Fruit fly (Drosophila melanogaster): ENCODE data around the gene CG31697.
A peak's percentile ranks its signal among the peaks of the same experiment; 100 is the strongest.

CG31697 gene

dm6 chr2L:19489997-19490461, 45.2 kb upstream of the CG31697 start, which contains the start of the genes CG10194 and CG18094 (continued):
- TF ChIP-seq CG17568 (GFP tag; optimal IDR thresholded peaks at IDR 0.05) (no peak), phol (tag; optimal IDR thresholded peaks at IDR 0.05) (peak; percentile 38), CG13424 (tag; optimal IDR thresholded peaks at IDR 0.05) (peak; percentile 29), ase (GFP tag; IDR thresholded peaks at IDR 0.05) (no peak), Gug (GFP tag; IDR thresholded peaks at IDR 0.05) (no peak), CG11247 (GFP tag; IDR thresholded peaks at IDR 0.05) (no peak), PHDP (tag; optimal IDR thresholded peaks at IDR 0.05) (no peak), nerfin-1 (tag; optimal IDR thresholded peaks at IDR 0.05) (no peak), dm (GFP tag; optimal IDR thresholded peaks at IDR 0.05) (no peak), trem (tag; optimal IDR thresholded peaks at IDR 0.05) (peak; percentile 17), CG6175 (GFP tag; IDR thresholded peaks at IDR 0.05) (no peak), lov (optimal IDR thresholded peaks at IDR 0.05) (no peak), lov (GFP tag; IDR thresholded peaks at IDR 0.05) (no peak), Hsf (GFP tag; optimal IDR thresholded peaks at IDR 0.05) (peak; percentile 38), Ada2b (GFP tag; IDR thresholded peaks at IDR 0.05) (peak; percentile 12; the same call in 1 of the 2 replicates), CG33557 (GFP tag; optimal IDR thresholded peaks at IDR 0.05) (no peak), CG30403 (GFP tag; optimal IDR thresholded peaks at IDR 0.05) (peak; percentile 53), kay (GFP tag; optimal IDR thresholded peaks at IDR 0.05) (peak; percentile 2), HLH4C (GFP tag; IDR thresholded peaks at IDR 0.05; ENCODE audit: partially characterized antibody) (peak; percentile 66), kah (GFP tag; optimal IDR thresholded peaks at IDR 0.05) (peak; percentile 100), Aef1 (GFP tag; IDR thresholded peaks at IDR 0.05) (0 out of 3 replicates have a peak, but pooled peaks have one; percentile 31), CG9932 (GFP tag; IDR thresholded peaks at IDR 0.05) (peak; percentile 49; the same call in 1 of the 2 replicates), CG4424 (GFP tag; optimal IDR thresholded peaks at IDR 0.05) (peak; percentile 16), CG11695 (GFP tag; IDR thresholded peaks at IDR 0.05) (0 out of 3 replicates have a peak, but pooled peaks have one; percentile 32), bsh (GFP tag; optimal IDR thresholded peaks at IDR 0.05) (peak in 1 of 2 experiments; percentile 43), Abd-B (GFP tag; optimal IDR thresholded peaks at IDR 0.05) (peak; percentile 18), MBD-R2 (GFP tag; IDR thresholded peaks at IDR 0.05) (peak; percentile 91), Xrp1 (GFP tag; IDR thresholded peaks at IDR 0.05) (peak; percentile 30; the same call in 1 of the 2 replicates), CG13287 (GFP tag; IDR thresholded peaks at IDR 0.05; ENCODE audit: partially characterized antibody) (peak; percentile 75), CG17385 (GFP tag; optimal IDR thresholded peaks at IDR 0.05) (peak; percentile 40), Dfd (GFP tag; optimal IDR thresholded peaks at IDR 0.05) (no peak), Doc3 (GFP tag; IDR thresholded peaks at IDR 0.05; ENCODE audit: partially characterized antibody) (peak; percentile 63), ind (GFP tag; optimal IDR thresholded peaks at IDR 0.05) (peak; percentile 55), CG3281 (GFP tag; optimal IDR thresholded peaks at IDR 0.05) (peak; percentile 40), Dip3 (GFP tag; optimal IDR thresholded peaks at IDR 0.05) (peak; percentile 10), nmo (GFP tag; optimal IDR thresholded peaks at IDR 0.05) (peak; percentile 47), nerfin-2 (GFP tag; IDR thresholded peaks at IDR 0.05; ENCODE audit: partially characterized antibody) (no peak), row (GFP tag; IDR thresholded peaks at IDR 0.05) (peak; percentile 92), NfI (GFP tag; optimal IDR thresholded peaks at IDR 0.05) (peak; percentile 33), CG10267 (tag; optimal IDR thresholded peaks at IDR 0.05) (peak; percentile 32), scrt (GFP tag; optimal IDR thresholded peaks at IDR 0.05) (peak; percentile 92), CG14667 (GFP tag; IDR thresholded peaks at IDR 0.05) (no peak), tup (GFP tag; optimal IDR thresholded peaks at IDR 0.05) (no peak), C15 (GFP tag; IDR thresholded peaks at IDR 0.05) (no peak), CG14710 (tag; optimal IDR thresholded peaks at IDR 0.05) (peak; percentile 21), so (GFP tag; IDR thresholded peaks at IDR 0.05) (no peak), CG9437 (GFP tag; optimal IDR thresholded peaks at IDR 0.05) (peak; percentile 28), Dref (GFP tag; IDR thresholded peaks at IDR 0.05) (peak; percentile 74), ttk (GFP tag; IDR thresholded peaks at IDR 0.05) (no peak), Chrac-16 (GFP tag; optimal IDR thresholded peaks at IDR 0.05) (peak; percentile 36)

Data from whole organism, embryonic.